Worm (Caenorhabditis elegans): Measurements from ENCODE around the gene clec-6.

The clec-6 gene

ce11 chrIII:4849739-4850138 lies 37.5 kb downstream of the clec-6 start, which contains the start of gene nonu-1:
Gene nonu-1 (minus strand): TSS chrIII:4849907.
- TF ChIP-seq elt-2 (tag; optimal IDR thresholded peaks at IDR 0.05) (no peak), ztf-4 (tag; optimal IDR thresholded peaks at IDR 0.05) (no peak), hmg-11 (tag; optimal IDR thresholded peaks at IDR 0.05) (no peak), fkh-10 (GFP tag; optimal IDR thresholded peaks at IDR 0.05) (no peak), egl-27 (tag; optimal IDR thresholded peaks at IDR 0.05) (no peak), lsy-12 (tag; optimal IDR thresholded peaks at IDR 0.05) (no peak)

ce11 chrIII:4844327-4844726 lies 42.9 kb downstream of the clec-6 start, which contains the start of the genes clec-157 and fkh-5:
Gene clec-157 (minus strand): TSS chrIII:4844427.
Gene fkh-5 (plus strand): TSS chrIII:4844662.
- TF ChIP-seq R02D3.7 (tag; optimal IDR thresholded peaks at IDR 0.05) = no peak
- no peak for TF ChIP-seq eor-1 (tag; optimal IDR thresholded peaks at IDR 0.05)
- TF ChIP-seq unc-39 (tag; optimal IDR thresholded peaks at IDR 0.05) = no peak
- no peak for TF ChIP-seq lin-39 (tag; optimal IDR thresholded peaks at IDR 0.05)
- no peak for TF ChIP-seq nhr-77 (tag; optimal IDR thresholded peaks at IDR 0.05)
- no peak for TF ChIP-seq fkh-2 (tag; optimal IDR thresholded peaks at IDR 0.05)
- no peak for TF ChIP-seq tbx-2 (tag; optimal IDR thresholded peaks at IDR 0.05)
- no peak for TF ChIP-seq ZK546.5 (tag; optimal IDR thresholded peaks at IDR 0.05)
- TF ChIP-seq lsy-12 (tag; optimal IDR thresholded peaks at IDR 0.05) = no peak
- TF ChIP-seq nhr-28 (tag; optimal IDR thresholded peaks at IDR 0.05) = no peak
- no peak for TF ChIP-seq elt-1 (tag; optimal IDR thresholded peaks at IDR 0.05)
- no peak for TF ChIP-seq nhr-11 (tag; optimal IDR thresholded peaks at IDR 0.05)
- TF ChIP-seq nhr-67 (tag; optimal IDR thresholded peaks at IDR 0.05) = no peak
- TF ChIP-seq nfya-1 (tag; optimal IDR thresholded peaks at IDR 0.05; ENCODE audit: insufficient read depth) = no peak
- no peak for TF ChIP-seq nhr-12 (tag; optimal IDR thresholded peaks at IDR 0.05)
- TF ChIP-seq aly-2 (tag; optimal IDR thresholded peaks at IDR 0.05) = no peak
- TF ChIP-seq ztf-11 (tag; optimal IDR thresholded peaks at IDR 0.05) = no peak
- TF ChIP-seq egl-27 (tag; optimal IDR thresholded peaks at IDR 0.05) = no peak

- no peak for TF ChIP-seq ama-1 (optimal IDR thresholded peaks at IDR 0.05)
Observed at ce11 chrIII:4842173-4842572, 45.1 kb downstream of the clec-6 start, which contains the start of gene clec-156. Gene clec-156 (minus strand): TSS chrIII:4842273.

- TF ChIP-seq ztf-11 (tag; optimal IDR thresholded peaks at IDR 0.05) (no peak), tbx-2 (tag; optimal IDR thresholded peaks at IDR 0.05) (no peak), nhr-28 (tag; optimal IDR thresholded peaks at IDR 0.05) (no peak), skn-1 (tag; optimal IDR thresholded peaks at IDR 0.05) (no peak), nhr-43 (tag; optimal IDR thresholded peaks at IDR 0.05; ENCODE audit: poor library complexity, severe bottlenecking) (no peak), aly-2 (tag; optimal IDR thresholded peaks at IDR 0.05) (no peak), nhr-25 (tag; optimal IDR thresholded peaks at IDR 0.05) (no peak), mml-1 (tag; optimal IDR thresholded peaks at IDR 0.05) (no peak), ceh-9 (tag; optimal IDR thresholded peaks at IDR 0.05) (no peak), sea-2 (GFP tag; optimal IDR thresholded peaks at IDR 0.05) (no peak), mdl-1 (tag; optimal IDR thresholded peaks at IDR 0.05) (no peak)
Observed at ce11 chrIII:4837429-4837828, 49.8 kb downstream of the clec-6 start, which contains the start of the genes acbp-7 and F26A1.19. Gene acbp-7 (plus strand): TSS chrIII:4837729. Gene F26A1.19 (plus strand): TSS chrIII:4837731.

Data from whole organism, L3 larva.